Worm (Caenorhabditis elegans) whole organism, L4 larva: ENCODE measurements around the gene F38A1.15.

Source experiments
- T20F7.1 ChIP-seq: fragments of 200-800 bp; sonication (Bioruptor generic); optimal IDR thresholded peaks from 2 replicates; lab custom pipeline; 2018; ENCODE audit warnings: mild to moderate bottlenecking, missing genetic modification characterization, missing compliant biosample characterization
- Y75B8A.6 ChIP-seq: fragments of 200-800 bp; sonication (Bioruptor generic); IDR thresholded peaks from 2 replicates; pipeline ENCODE4 v1.3.6; 2022; ENCODE audit warnings: missing genetic modification reagents, missing genetic modification characterization, missing compliant biosample characterization
- ZK546.5 ChIP-seq, 2 experiments: sonication (generic microtip); optimal IDR thresholded peaks; 2 replicates each; lab custom pipeline; 2017; ENCODE audit warnings: missing biosample characterization in 2 of 2, missing genetic modification characterization in 2 of 2
- ceh-32 ChIP-seq: sonication (generic microtip); optimal IDR thresholded peaks from 2 replicates; lab custom pipeline; 2016; ENCODE audit warnings: mild to moderate bottlenecking, missing genetic modification characterization, missing compliant biosample characterization; ENCODE audit not compliant: poor library complexity
- ceh-62 ChIP-seq: sonication (generic microtip); optimal IDR thresholded peaks from 2 replicates; lab custom pipeline; 2017; ENCODE audit warnings: missing biosample characterization, missing genetic modification characterization
- gei-8 ChIP-seq: fragments of 200-800 bp; sonication (Bioruptor generic); optimal IDR thresholded peaks from 2 replicates; lab custom pipeline; 2018; ENCODE audit warnings: mild to moderate bottlenecking, missing genetic modification characterization, missing compliant biosample characterization
- hif-1 ChIP-seq, 2 experiments: sonication (generic microtip); optimal IDR thresholded peaks; 2 replicates each; lab custom pipeline; 2016 to 2017; ENCODE audit warnings: missing compliant biosample characterization in 2 of 2, missing genetic modification characterization in 2 of 2, missing genetic modification reagents in 2 of 2, missing genotype in 2 of 2, mild to moderate bottlenecking in 1 of 2
- nhr-237 ChIP-seq: sonication (generic microtip); optimal IDR thresholded peaks from 2 replicates; lab custom pipeline; 2017; ENCODE audit warnings: missing biosample characterization, missing genetic modification characterization
- pha-4 ChIP-seq, 2 experiments: fragments of 150-350 bp in 1 of 2; fragments of 200-800 bp in 1 of 2; sonication (Bioruptor generic) in 1 of 2; IDR thresholded peaks in 1 of 2; optimal IDR thresholded peaks in 1 of 2; 2 replicates each; pipeline versions ENCODE4 v1.3.6 to Lab custom; 2014 to 2022; ENCODE audit warnings: missing genetic modification characterization in 2 of 2, missing genetic modification reagents in 2 of 2, missing biosample characterization in 1 of 2, missing compliant biosample characterization in 1 of 2
- sdz-12 ChIP-seq: fragments of 200-800 bp; sonication (Bioruptor generic); optimal IDR thresholded peaks from 2 replicates; lab custom pipeline; 2018; ENCODE audit warnings: mild to moderate bottlenecking, missing genetic modification characterization, missing compliant biosample characterization
- snpc-4 ChIP-seq: fragments of 150-350 bp; optimal IDR thresholded peaks from 2 replicates; lab custom pipeline; 2014; ENCODE audit warnings: missing biosample characterization, missing genetic modification characterization
- spr-3 ChIP-seq: fragments of 200-800 bp; sonication (Bioruptor generic); optimal IDR thresholded peaks from 2 replicates; lab custom pipeline; 2018; ENCODE audit warnings: mild to moderate bottlenecking, missing genetic modification characterization, missing compliant biosample characterization

ce11 chrIV:1211902-1212301, 31.3 kb downstream of the F38A1.15 start:
- no peak for TF ChIP-seq sdz-12
- TF ChIP-seq ZK546.5 (tag; optimal IDR thresholded peaks at IDR 0.05; lab: Kevin White, UChicago): no peak
- TF ChIP-seq pha-4 (GFP tag; IDR thresholded peaks at IDR 0.05; lab: Robert Waterston, UW): no peak
- no peak for TF ChIP-seq pha-4 (tag; optimal IDR thresholded peaks at IDR 0.05; lab: Kevin White, UChicago)
- no peak for TF ChIP-seq hif-1 (tag; optimal IDR thresholded peaks at IDR 0.05; lab: Kevin White, UChicago)
- no peak for TF ChIP-seq snpc-4
- no peak for TF ChIP-seq T20F7.1 (GFP tag; lab: Kevin White, UChicago)
- TF ChIP-seq ceh-62 (tag; lab: Kevin White, UChicago): no peak
- TF ChIP-seq ceh-32 (tag; lab: Kevin White, UChicago): no peak
- no peak for TF ChIP-seq gei-8 (GFP tag; lab: Kevin White, UChicago)
- TF ChIP-seq nhr-237 (tag; lab: Kevin White, UChicago): no peak
- TF ChIP-seq Y75B8A.6 (GFP tag; lab: Robert Waterston, UW): no peak
- no peak for TF ChIP-seq spr-3 (GFP tag; lab: Kevin White, UChicago)
